Worm (Caenorhabditis elegans) whole organism, young adult: ENCODE results near the gene unc-62.
A peak's percentile ranks its signal among the peaks of the same experiment; 100 is the strongest.

ENCODE experiments used
- B0336.3 ChIP-seq: fragments of 200-800 bp; sonication (Bioruptor generic); IDR thresholded peaks from 2 replicates; pipeline ENCODE4 v1.3.6; 2022; ENCODE audit warnings: missing genetic modification characterization, missing compliant biosample characterization
- C17E4.6 ChIP-seq: fragments of 200-800 bp; sonication (Bioruptor generic); IDR thresholded peaks from 2 replicates; pipeline ENCODE4 v1.3.6; 2022; ENCODE audit warnings: missing genetic modification reagents, missing genetic modification characterization, missing compliant biosample characterization
- F23B12.7 ChIP-seq: sonication (generic microtip); optimal IDR thresholded peaks from 2 replicates; lab custom pipeline; 2017; ENCODE audit warnings: missing genetic modification characterization, mild to moderate bottlenecking, missing compliant biosample characterization, antibody characterized with exemption, moderate library complexity; ENCODE audit not compliant: insufficient read depth
- F57A8.1 ChIP-seq: fragments of 200-800 bp; sonication (Bioruptor generic); optimal IDR thresholded peaks from 2 replicates; lab custom pipeline; 2018; ENCODE audit warnings: mild to moderate bottlenecking, missing genetic modification characterization, moderate library complexity, missing compliant biosample characterization
- K11D2.4 ChIP-seq: fragments of 200-800 bp; sonication (Bioruptor generic); IDR thresholded peaks from 2 replicates; pipeline ENCODE4 v1.3.6; 2022; ENCODE audit warnings: missing genetic modification reagents, missing genetic modification characterization, missing compliant biosample characterization
- T26A5.8 ChIP-seq: sonication (generic microtip); optimal IDR thresholded peaks from 2 replicates; lab custom pipeline; 2016; ENCODE audit warnings: missing genetic modification characterization, missing compliant biosample characterization
- athp-1 ChIP-seq: sonication (generic microtip); optimal IDR thresholded peaks from 2 replicates; lab custom pipeline; 2017; ENCODE audit warnings: mild to moderate bottlenecking, missing genetic modification characterization, missing compliant biosample characterization
- attf-5 ChIP-seq: fragments of 200-800 bp; sonication (Bioruptor generic); optimal IDR thresholded peaks from 2 replicates; lab custom pipeline; 2018; ENCODE audit warnings: mild to moderate bottlenecking, missing genetic modification characterization, missing compliant biosample characterization
- ceh-27 ChIP-seq: fragments of 200-800 bp; sonication (Bioruptor generic); optimal IDR thresholded peaks from 2 replicates; lab custom pipeline; 2018; ENCODE audit warnings: mild to moderate bottlenecking, missing genetic modification characterization, moderate library complexity, missing compliant biosample characterization
- ceh-40 ChIP-seq: fragments of 200-800 bp; sonication (Bioruptor generic); IDR thresholded peaks from 2 replicates; pipeline ENCODE4 v1.3.6; 2022; ENCODE audit warnings: missing genetic modification characterization, missing compliant biosample characterization
- dox-1 ChIP-seq: fragments of 200-800 bp; sonication (Bioruptor generic); IDR thresholded peaks from 2 replicates; pipeline ENCODE4 v1.3.6; 2022; ENCODE audit warnings: missing genetic modification reagents, missing genetic modification characterization, missing compliant biosample characterization
- egrh-3 ChIP-seq: fragments of 200-800 bp; sonication (Bioruptor generic); IDR thresholded peaks from 2 replicates; pipeline ENCODE4 v1.3.6; 2022; ENCODE audit warnings: missing genetic modification reagents, missing genetic modification characterization, missing compliant biosample characterization
- fkh-3 ChIP-seq: sonication (generic microtip); optimal IDR thresholded peaks from 2 replicates; lab custom pipeline; 2016; ENCODE audit warnings: mild to moderate bottlenecking, missing genetic modification characterization, missing compliant biosample characterization
- him-1 ChIP-seq: sonication (generic microtip); optimal IDR thresholded peaks from 2 replicates; lab custom pipeline; 2016; ENCODE audit warnings: missing genotype, missing genetic modification reagents, missing genetic modification characterization, missing compliant biosample characterization
- hlh-26 ChIP-seq: fragments of 200-800 bp; sonication (Bioruptor generic); conservative IDR thresholded peaks from 2 replicates; pipeline ENCODE4 v1.3.6; 2022; ENCODE audit warnings: missing genetic modification reagents, missing genetic modification characterization, missing compliant biosample characterization
- hmg-1.2 ChIP-seq: fragments of 200-800 bp; sonication (Bioruptor generic); IDR thresholded peaks from 2 replicates; pipeline ENCODE4 v1.3.6; 2022; ENCODE audit warnings: missing genetic modification reagents, missing genetic modification characterization, missing compliant biosample characterization
- lin-26 ChIP-seq: fragments of 200-800 bp; sonication (Bioruptor generic); IDR thresholded peaks from 2 replicates; pipeline ENCODE4 v1.3.6; 2022; ENCODE audit warnings: missing genetic modification reagents, missing genetic modification characterization, missing compliant biosample characterization
- lir-1 ChIP-seq: fragments of 200-800 bp; sonication (Bioruptor generic); conservative IDR thresholded peaks from 2 replicates; pipeline ENCODE4 v1.3.6; 2022; ENCODE audit warnings: missing genetic modification reagents, missing genetic modification characterization, missing compliant biosample characterization
- lsy-27 ChIP-seq: sonication (generic microtip); optimal IDR thresholded peaks from 2 replicates; lab custom pipeline; 2017; ENCODE audit warnings: missing genetic modification characterization, mild to moderate bottlenecking, missing compliant biosample characterization, antibody characterized with exemption, missing genotype, borderline replicate concordance; ENCODE audit not compliant: insufficient read depth
- mxl-1 ChIP-seq: sonication (generic microtip); optimal IDR thresholded peaks from 2 replicates; lab custom pipeline; 2016; ENCODE audit warnings: missing genetic modification characterization, missing compliant biosample characterization
- nfyb-1 ChIP-seq: fragments of 200-800 bp; sonication (Bioruptor generic); IDR thresholded peaks from 2 replicates; pipeline ENCODE4 v1.3.6; 2022; ENCODE audit warnings: missing genetic modification reagents, missing genetic modification characterization, missing compliant biosample characterization
- nhr-120 ChIP-seq: fragments of 200-800 bp; sonication (Bioruptor generic); IDR thresholded peaks from 2 replicates; pipeline ENCODE4 v1.3.6; 2022; ENCODE audit warnings: missing genetic modification characterization, missing compliant biosample characterization
- pha-4 ChIP-seq: fragments of 150-350 bp; sonication (generic microtip); optimal IDR thresholded peaks from 2 replicates; lab custom pipeline; 2014; ENCODE audit warnings: missing biosample characterization, missing genetic modification reagents, missing genetic modification characterization
- sea-2 ChIP-seq: fragments of 200-800 bp; sonication (Bioruptor generic); IDR thresholded peaks from 2 replicates; pipeline ENCODE4 v1.3.6; 2022; ENCODE audit warnings: missing genetic modification characterization, missing compliant biosample characterization
- snpc-3.4 ChIP-seq: sonication (generic microtip); optimal IDR thresholded peaks from 2 replicates; lab custom pipeline; 2017; ENCODE audit warnings: missing genetic modification characterization, mild to moderate bottlenecking, missing compliant biosample characterization, antibody characterized with exemption, moderate library complexity, missing genotype, missing genetic modification reagents
- somi-1 ChIP-seq: fragments of 200-800 bp; sonication (Bioruptor generic); optimal IDR thresholded peaks from 2 replicates; lab custom pipeline; 2018; ENCODE audit warnings: mild to moderate bottlenecking, missing genetic modification characterization, missing compliant biosample characterization
- tlf-1 ChIP-seq: fragments of 200-800 bp; sonication (Bioruptor generic); optimal IDR thresholded peaks from 2 replicates; lab custom pipeline; 2018; ENCODE audit warnings: mild to moderate bottlenecking, missing genetic modification characterization, missing compliant biosample characterization
- unc-130 ChIP-seq: sonication (generic microtip); optimal IDR thresholded peaks from 2 replicates; lab custom pipeline; 2016; ENCODE audit warnings: missing genetic modification reagents, missing genetic modification characterization, missing compliant biosample characterization
- unc-62 ChIP-seq: fragments of 150-350 bp; optimal IDR thresholded peaks from 2 replicates; lab custom pipeline; 2014; ENCODE audit warnings: missing biosample characterization, missing genetic modification reagents, missing genetic modification characterization
- ztf-25 ChIP-seq: fragments of 200-800 bp; sonication (Bioruptor generic); IDR thresholded peaks from 2 replicates; pipeline ENCODE4 v1.3.6; 2022; ENCODE audit warnings: missing genetic modification reagents, missing genetic modification characterization, missing compliant biosample characterization
- ztf-28 ChIP-seq: fragments of 200-800 bp; sonication (Bioruptor generic); IDR thresholded peaks from 2 replicates; pipeline ENCODE4 v1.3.6; 2022; ENCODE audit warnings: missing genetic modification reagents, missing genetic modification characterization, missing compliant biosample characterization

unc-62 gene

DNA sequence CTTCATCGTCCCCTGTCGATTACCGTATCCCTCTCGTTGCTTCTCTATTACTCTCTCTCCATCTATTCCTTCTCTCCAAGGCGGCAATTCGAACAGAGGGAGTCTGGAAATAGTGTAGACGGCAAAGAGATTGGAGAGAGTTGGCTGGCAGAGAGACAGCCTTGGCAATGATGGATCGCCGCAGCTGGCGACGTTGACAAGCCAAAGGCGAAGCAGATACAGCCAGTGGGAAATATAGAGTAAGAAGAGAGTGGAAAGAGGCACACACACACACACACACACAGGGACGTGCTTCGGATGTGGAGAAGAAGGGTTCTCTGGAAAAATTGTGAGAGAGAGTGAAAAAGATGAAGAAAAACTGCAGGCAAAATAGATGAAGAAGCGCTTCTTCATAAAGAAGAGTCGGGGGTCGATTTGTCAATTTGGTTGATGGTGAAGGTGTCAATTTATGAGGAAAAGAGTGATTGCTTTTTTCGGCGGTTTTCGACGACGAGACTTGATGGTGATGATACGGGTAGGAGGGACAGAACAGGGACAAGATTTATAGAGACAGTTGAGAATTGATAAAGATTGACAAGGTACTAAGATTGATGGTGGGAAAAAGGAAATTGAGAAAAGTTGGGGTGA is 10.7 kb downstream of the unc-62 start (continued):
- TF ChIP-seq K11D2.4 (peak; percentile 37; the same call in 1 of the 2 replicates), somi-1 (peak; percentile 22), egrh-3 (GFP tag; lab: Robert Waterston, UW) (no peak)

DNA sequence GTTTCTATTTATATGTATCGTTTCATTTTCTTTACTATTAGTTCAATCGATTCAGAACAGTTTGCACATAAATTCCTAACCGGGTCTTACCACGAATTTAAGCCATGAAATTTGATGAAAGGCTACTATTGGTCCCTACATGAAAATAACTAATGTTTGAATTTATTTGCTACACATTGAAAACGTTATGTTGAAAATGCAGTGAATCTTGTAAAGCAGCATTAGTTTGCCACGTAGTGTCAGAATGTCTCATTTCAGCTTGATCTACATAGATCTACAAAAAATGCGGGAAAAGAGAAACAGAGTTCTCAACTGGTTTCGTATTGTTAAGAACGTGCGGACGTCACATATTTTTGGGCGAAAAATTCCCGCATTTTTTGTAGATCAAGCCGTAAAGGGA is 11.5 kb downstream of the unc-62 start:
- no peak for TF ChIP-seq T26A5.8 (tag; lab: Kevin White, UChicago)
- TF ChIP-seq ceh-40 (GFP tag; lab: Robert Waterston, UW), result no peak
- TF ChIP-seq nhr-120 (GFP tag; lab: Robert Waterston, UW), result no peak
- no peak for TF ChIP-seq F23B12.7
- TF ChIP-seq sea-2 (GFP tag; lab: Robert Waterston, UW), result no peak
- TF ChIP-seq C17E4.6, result no peak
- TF ChIP-seq attf-5, result no peak
- TF ChIP-seq ceh-27 (GFP tag; lab: Kevin White, UChicago), result no peak
- TF ChIP-seq pha-4 (tag; lab: Kevin White, UChicago), result no peak
- no peak for TF ChIP-seq mxl-1 (tag; lab: Kevin White, UChicago)
- TF ChIP-seq fkh-3 (tag; lab: Kevin White, UChicago), result no peak
- TF ChIP-seq lir-1 (GFP tag; lab: Robert Waterston, UW), result no peak
- TF ChIP-seq unc-130 (GFP tag; lab: Kevin White, UChicago), result no peak
- no peak for TF ChIP-seq ztf-28 (GFP tag; lab: Robert Waterston, UW)
- TF ChIP-seq, all 124 proteins: peak for 0

ce11 chrV:4509319-4509937 is 12.2 kb downstream of the unc-62 start:
- TF ChIP-seq F57A8.1, result no peak
- TF ChIP-seq ztf-28 (GFP tag; lab: Robert Waterston, UW), result no peak
- no peak for TF ChIP-seq lin-26 (GFP tag; lab: Robert Waterston, UW)
- TF ChIP-seq C17E4.6, result no peak
- TF ChIP-seq hlh-26 (GFP tag; lab: Robert Waterston, UW), result no peak
- no peak for TF ChIP-seq unc-62 (GFP tag; lab: Kevin White, UChicago)
- TF ChIP-seq hmg-1.2 (GFP tag; lab: Robert Waterston, UW), result no peak
- no peak for TF ChIP-seq mxl-1 (tag; lab: Kevin White, UChicago)
- TF ChIP-seq snpc-3.4 (tag; lab: Kevin White, UChicago), result no peak
- no peak for TF ChIP-seq ztf-25 (GFP tag; lab: Robert Waterston, UW)
- no peak for TF ChIP-seq tlf-1 (GFP tag; lab: Kevin White, UChicago)
- TF ChIP-seq him-1, result no peak

DNA sequence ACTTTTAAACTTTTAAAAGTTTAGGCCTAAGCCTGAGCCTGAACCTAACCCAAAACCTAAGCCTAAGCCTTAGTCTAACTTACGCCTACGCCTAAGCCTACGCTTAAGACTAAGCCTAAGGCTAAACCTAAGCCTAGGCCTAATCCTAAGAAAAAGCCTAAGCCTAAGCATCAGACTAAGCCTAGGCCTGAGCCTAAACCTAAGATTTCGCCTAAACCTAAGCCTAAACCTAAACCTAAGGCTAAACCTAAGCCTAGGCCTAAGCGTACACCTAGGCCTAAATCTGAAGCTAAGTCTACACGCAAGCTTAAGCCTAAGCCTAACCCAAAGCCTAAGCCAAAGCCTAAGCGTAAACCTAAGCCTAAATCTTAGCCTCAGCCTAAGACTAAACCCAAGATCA is 13.1 kb downstream of the unc-62 start:
- TF ChIP-seq nfyb-1 (GFP tag; lab: Robert Waterston, UW), result 0 out of 2 replicates have a peak, but pooled peaks have one; percentile 16
- TF ChIP-seq B0336.3 (GFP tag; lab: Robert Waterston, UW), result no peak

DNA sequence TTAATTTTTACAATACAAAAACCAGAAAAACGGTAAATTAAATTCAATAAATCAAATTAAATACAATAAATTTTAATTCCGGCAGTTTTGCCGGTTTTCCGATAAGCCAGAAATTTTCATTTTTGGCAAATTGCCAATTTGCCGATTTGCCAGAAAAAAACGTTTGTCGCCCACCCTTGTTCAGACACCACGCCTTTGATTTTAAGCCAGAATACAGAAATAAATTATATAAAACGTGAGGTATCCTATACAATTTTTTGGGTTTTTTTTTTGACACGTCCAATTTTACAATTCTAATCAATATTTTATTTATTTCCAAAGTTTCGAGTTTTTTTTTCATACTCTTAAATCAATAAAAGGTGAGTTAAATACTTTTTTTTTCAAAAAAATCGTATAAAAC is 15.5 kb downstream of the unc-62 start, which contains the start of gene T28F12.1:
Gene T28F12.1, plus strand, starts transcription at position 301 of the 400 bp plus-strand sequence.
- TF ChIP-seq somi-1 (no peak), ztf-28 (GFP tag; lab: Robert Waterston, UW) (no peak), lsy-27 (no peak), athp-1 (tag; lab: Kevin White, UChicago) (no peak), dox-1 (GFP tag; lab: Robert Waterston, UW) (no peak)
